Fruit fly (Drosophila melanogaster): ENCODE data around the gene Acsf3.
A peak's percentile ranks its signal among the peaks of the same experiment; 100 is the strongest.

Gene Acsf3

DNA sequence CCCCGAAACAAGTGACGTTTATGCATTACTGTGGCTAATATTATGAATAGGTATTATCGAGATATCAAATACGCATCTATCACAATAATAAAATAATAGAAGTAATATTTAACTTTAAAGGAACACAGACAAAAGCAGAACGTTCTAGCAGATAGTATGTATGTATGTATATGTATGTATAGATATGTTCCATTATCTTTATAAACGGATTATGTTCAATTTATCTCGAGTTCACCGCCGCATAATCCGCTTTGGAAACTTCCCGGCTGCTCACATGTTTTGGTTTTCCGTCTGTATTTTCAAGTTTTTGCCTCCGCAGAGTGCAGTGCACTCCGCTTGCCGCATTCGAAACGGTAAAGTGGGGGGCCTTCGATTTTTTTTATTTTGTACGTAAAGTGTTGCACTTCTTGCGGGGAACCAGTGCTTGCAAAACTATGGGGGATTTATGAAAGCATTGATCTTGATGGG, 6.7 kb downstream of the Acsf3 start (continued):
- no peak for TF ChIP-seq salm (tag; optimal IDR thresholded peaks at IDR 0.05)
- TF ChIP-seq CG13123 (GFP tag; optimal IDR thresholded peaks at IDR 0.05), result no peak
- TF ChIP-seq Neu2 (GFP tag; optimal IDR thresholded peaks at IDR 0.05; ENCODE audit: borderline replicate concordance), result no peak
- TF ChIP-seq grn (GFP tag; optimal IDR thresholded peaks at IDR 0.05), result no peak
- TF ChIP-seq CG17359 (tag; optimal IDR thresholded peaks at IDR 0.05), result peak; percentile 38
- peak; percentile 7 for TF ChIP-seq CG16815 (GFP tag; optimal IDR thresholded peaks at IDR 0.05)
- TF ChIP-seq sens (GFP tag), result peak; percentile 94
- no peak for TF ChIP-seq Side (GFP tag; optimal IDR thresholded peaks at IDR 0.05)
- no peak for TF ChIP-seq Trl (optimal IDR thresholded peaks at IDR 0.05)
- TF ChIP-seq Trl (GFP tag; optimal IDR thresholded peaks at IDR 0.05), result no peak
- no peak for TF ChIP-seq CG15073 (GFP tag; optimal IDR thresholded peaks at IDR 0.05)
- TF ChIP-seq cato (GFP tag; optimal IDR thresholded peaks at IDR 0.05; ENCODE audit: borderline replicate concordance), result no peak
- TF ChIP-seq Doc3 (GFP tag; IDR thresholded peaks at IDR 0.05; ENCODE audit: partially characterized antibody), result no peak
- TF ChIP-seq Ada2b (GFP tag; IDR thresholded peaks at IDR 0.05), result no peak
- no peak for TF ChIP-seq CG14667 (GFP tag; IDR thresholded peaks at IDR 0.05)
- peak; percentile 59 for TF ChIP-seq CG17829 (tag; optimal IDR thresholded peaks at IDR 0.05)
- peak; percentile 74 for TF ChIP-seq dmrt11E (tag; optimal IDR thresholded peaks at IDR 0.05)
- peak; percentile 75 for TF ChIP-seq CG2678 (tag; optimal IDR thresholded peaks at IDR 0.05)
- TF ChIP-seq ara (GFP tag; IDR thresholded peaks at IDR 0.05), result peak; percentile 48; the same call in 1 of the 2 replicates
- TF ChIP-seq bowl (GFP tag; IDR thresholded peaks at IDR 0.05), result no peak
- TF ChIP-seq chm (GFP tag; IDR thresholded peaks at IDR 0.05), result peak; percentile 10; the same call in 1 of the 2 replicates
- TF ChIP-seq CG8478 (optimal IDR thresholded peaks at IDR 0.05), result no peak
- 0 out of 2 replicates have a peak, but pooled peaks have one; percentile 23 for TF ChIP-seq seq (GFP tag; IDR thresholded peaks at IDR 0.05)
- no peak for TF ChIP-seq crol (GFP tag; IDR thresholded peaks at IDR 0.05)
- peak in 1 of 2 experiments; percentile 74 for TF ChIP-seq bsh (GFP tag; optimal IDR thresholded peaks at IDR 0.05)
- peak; percentile 12 for TF ChIP-seq Fer3 (tag; optimal IDR thresholded peaks at IDR 0.05)
- peak; percentile 46 for TF ChIP-seq CG14710 (tag; optimal IDR thresholded peaks at IDR 0.05)
- TF ChIP-seq CG2712 (tag; optimal IDR thresholded peaks at IDR 0.05), result peak; percentile 71
- no peak for TF ChIP-seq Sox100B (GFP tag; optimal IDR thresholded peaks at IDR 0.05)
- TF ChIP-seq CG2202 (tag; optimal IDR thresholded peaks at IDR 0.05), result peak; percentile 54
- peak; percentile 36 for TF ChIP-seq kah (GFP tag; optimal IDR thresholded peaks at IDR 0.05)
- TF ChIP-seq sna (GFP tag; IDR thresholded peaks at IDR 0.05; ENCODE audit: partially characterized antibody), result no peak
- no peak for TF ChIP-seq Mes4 (GFP tag; optimal IDR thresholded peaks at IDR 0.05)
- TF ChIP-seq Mrtf (GFP tag; IDR thresholded peaks at IDR 0.05), result no peak
- peak; percentile 60 for TF ChIP-seq corto (GFP tag; optimal IDR thresholded peaks at IDR 0.05)
- no peak for TF ChIP-seq CG11456 (GFP tag; IDR thresholded peaks at IDR 0.05)
- no peak for TF ChIP-seq ATbp (GFP tag; optimal IDR thresholded peaks at IDR 0.05)
- no peak for TF ChIP-seq D (optimal IDR thresholded peaks at IDR 0.05)
- TF ChIP-seq D (GFP tag; optimal IDR thresholded peaks at IDR 0.05), result no peak
- no peak for TF ChIP-seq CG9797 (GFP tag; optimal IDR thresholded peaks at IDR 0.05)
- no peak for TF ChIP-seq cwo (GFP tag; optimal IDR thresholded peaks at IDR 0.05)
- TF ChIP-seq bcd (GFP tag; optimal IDR thresholded peaks at IDR 0.05), result no peak
- TF ChIP-seq CG17328 (GFP tag; IDR thresholded peaks at IDR 0.05), result peak; percentile 59
- TF ChIP-seq HmgZ (tag; optimal IDR thresholded peaks at IDR 0.05), result no peak
- TF ChIP-seq CG4707 (GFP tag; optimal IDR thresholded peaks at IDR 0.05), result peak; percentile 66
- TF ChIP-seq nerfin-1 (tag; optimal IDR thresholded peaks at IDR 0.05), result peak; percentile 27
- TF ChIP-seq ssp (GFP tag; IDR thresholded peaks at IDR 0.05), result no peak
- TF ChIP-seq CG4424 (GFP tag; optimal IDR thresholded peaks at IDR 0.05), result peak; percentile 4
- peak; percentile 42 for TF ChIP-seq trem (tag; optimal IDR thresholded peaks at IDR 0.05)
- peak; percentile 68 for TF ChIP-seq CG12391 (tag; optimal IDR thresholded peaks at IDR 0.05)
- TF ChIP-seq CG3163 (GFP tag; optimal IDR thresholded peaks at IDR 0.05), result no peak
- peak; percentile 55 for TF ChIP-seq CG8388 (GFP tag; optimal IDR thresholded peaks at IDR 0.05)
